In the genomic region with DNA sequence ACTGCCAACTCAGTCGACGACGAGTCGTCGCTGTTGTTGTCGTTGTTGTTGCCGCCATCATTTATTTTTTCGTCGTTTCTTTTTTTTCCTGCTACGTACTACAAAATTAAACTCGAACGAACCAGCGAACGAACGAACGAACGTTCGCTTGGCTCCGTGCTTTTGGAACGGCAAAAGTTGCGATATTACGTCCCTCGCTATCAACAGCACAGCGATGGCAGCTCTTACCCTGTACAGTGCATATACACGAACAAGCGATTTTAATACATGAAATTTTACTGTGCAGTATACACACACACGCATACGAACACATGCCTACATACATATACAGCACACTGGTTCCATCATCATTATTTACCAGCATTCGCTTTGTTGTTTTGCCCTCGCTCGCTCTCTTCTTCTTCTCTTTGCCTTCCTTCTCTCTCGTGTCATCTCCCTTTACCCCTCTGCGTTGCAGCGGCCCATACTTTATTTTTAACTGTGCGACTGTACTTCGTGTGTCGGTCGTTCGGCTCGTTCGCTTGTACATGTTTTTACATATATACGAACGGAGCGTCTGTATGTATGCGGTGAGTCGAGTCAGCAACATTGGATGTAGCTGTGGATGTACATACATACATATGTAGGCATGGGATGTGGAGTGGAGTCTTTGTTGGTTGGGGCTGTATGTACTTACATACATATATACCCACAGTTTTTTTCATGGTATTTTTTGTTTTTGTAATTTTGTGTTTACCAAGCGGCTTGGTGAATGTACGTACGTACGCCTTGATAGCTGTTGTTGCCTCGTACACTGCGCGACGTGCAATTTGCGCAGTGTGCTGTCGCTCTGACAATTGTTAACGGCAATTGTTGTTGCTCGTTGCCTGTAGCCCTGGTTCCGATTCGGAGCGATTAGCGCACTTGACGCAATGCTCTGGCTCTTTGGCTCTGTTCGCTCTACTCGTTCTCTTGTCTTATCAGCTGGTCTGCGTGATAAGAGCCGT, we compare ENCODE assay signal across 6 fruit fly cellular contexts.
TF ChIP-seq lines count a peak whose summit lies in the region.

No protein-coding gene starts in this region.

- TF ChIP-seq CTCF in whole organism, embryonic (GFP tag; optimal IDR thresholded peaks at IDR 0.05; lab: Kevin White, UChicago), result no peak

TF ChIP-seq in whole organism, 6 proteins besides CTCF, POLR2A, EP300 and RAD21:
- TF ChIP-seq psq (optimal IDR thresholded peaks at IDR 0.05; lab: Kevin White, UChicago) (no peak), EcR (GFP tag; optimal IDR thresholded peaks at IDR 0.05; lab: Kevin White, UChicago) (peak in 1 of 2 experiments; percentile 79), Dll (optimal IDR thresholded peaks at IDR 0.05; lab: Kevin White, UChicago) (peak; percentile 1), pan (optimal IDR thresholded peaks at IDR 0.05; lab: Kevin White, UChicago) (peak; percentile 62)
TF ChIP-seq in whole organism: peak in this region for 3.

TF ChIP-seq in whole organism, adult, 20 proteins besides CTCF, POLR2A, EP300 and RAD21 (continues in another document):
- TF ChIP-seq CG11617 (GFP tag; optimal IDR thresholded peaks at IDR 0.05; lab: Kevin White, UChicago) (peak; percentile 58), ovo (GFP tag; optimal IDR thresholded peaks at IDR 0.05; lab: Kevin White, UChicago) (peak; percentile 37), CG1620 (GFP tag; optimal IDR thresholded peaks at IDR 0.05; lab: Kevin White, UChicago) (peak; percentile 70), CG7101 (tag; optimal IDR thresholded peaks at IDR 0.05; lab: Kevin White, UChicago) (peak; percentile 64), CG33017 (tag; optimal IDR thresholded peaks at IDR 0.05; lab: Kevin White, UChicago) (peak; percentile 54), CG14711 (tag; optimal IDR thresholded peaks at IDR 0.05; lab: Kevin White, UChicago) (peak; percentile 47), CG7045 (GFP tag; optimal IDR thresholded peaks at IDR 0.05; lab: Kevin White, UChicago) (peak; percentile 41), toe (GFP tag; optimal IDR thresholded peaks at IDR 0.05; lab: Kevin White, UChicago) (peak; percentile 69), tj (GFP tag; optimal IDR thresholded peaks at IDR 0.05; lab: Kevin White, UChicago) (peak; percentile 98), cic (GFP tag; optimal IDR thresholded peaks at IDR 0.05; lab: Kevin White, UChicago) (peak; percentile 94), CG5204 (GFP tag; optimal IDR thresholded peaks at IDR 0.05; lab: Kevin White, UChicago) (peak; percentile 70), CG12768 (GFP tag; optimal IDR thresholded peaks at IDR 0.05; lab: Kevin White, UChicago) (peak; percentile 72), bab1 (GFP tag; optimal IDR thresholded peaks at IDR 0.05; lab: Kevin White, UChicago) (peak; percentile 52), kay (GFP tag; lab: Kevin White, UChicago; ENCODE audit: borderline replicate concordance) (peak; percentile 99)

TF ChIP-seq in whole organism, embryonic, 481 proteins besides CTCF, POLR2A, EP300 and RAD21 (continues in another document):
- TF ChIP-seq Abd-B (GFP tag; optimal IDR thresholded peaks at IDR 0.05; lab: Kevin White, UChicago), result peak; percentile 22
- peak; percentile 3 for TF ChIP-seq CG12104 (GFP tag; optimal IDR thresholded peaks at IDR 0.05; lab: Kevin White, UChicago)
- peak; percentile 53 for TF ChIP-seq CG18619 (GFP tag; optimal IDR thresholded peaks at IDR 0.05; lab: Kevin White, UChicago)
- peak; percentile 30 for TF ChIP-seq fd3F (GFP tag; optimal IDR thresholded peaks at IDR 0.05; lab: Kevin White, UChicago)
- TF ChIP-seq CG14710 (tag; optimal IDR thresholded peaks at IDR 0.05; lab: Kevin White, UChicago), result peak; percentile 18
- no peak for TF ChIP-seq CG10959 (GFP tag; IDR thresholded peaks at IDR 0.05; lab: Robert Waterston, UW)
- peak; percentile 28 for TF ChIP-seq Mes4 (GFP tag; optimal IDR thresholded peaks at IDR 0.05; lab: Kevin White, UChicago)
- peak; percentile 96 for TF ChIP-seq CG15514 (GFP tag; optimal IDR thresholded peaks at IDR 0.05; lab: Kevin White, UChicago)
- TF ChIP-seq eve (GFP tag; optimal IDR thresholded peaks at IDR 0.05; lab: Kevin White, UChicago), result no peak
- TF ChIP-seq Hmr (GFP tag; optimal IDR thresholded peaks at IDR 0.05; lab: Kevin White, UChicago), result peak; percentile 63
- no peak for TF ChIP-seq sna (GFP tag; IDR thresholded peaks at IDR 0.05; lab: Robert Waterston, UW; ENCODE audit: partially characterized antibody)
- peak; percentile 2 for TF ChIP-seq jumu (GFP tag; optimal IDR thresholded peaks at IDR 0.05; lab: Kevin White, UChicago)
- peak; percentile 71 for TF ChIP-seq exex (tag; optimal IDR thresholded peaks at IDR 0.05; lab: Kevin White, UChicago)
- peak; percentile 63 for TF ChIP-seq CG2120 (GFP tag; optimal IDR thresholded peaks at IDR 0.05; lab: Kevin White, UChicago)
- peak; percentile 82 for TF ChIP-seq ash1 (GFP tag; optimal IDR thresholded peaks at IDR 0.05; lab: Kevin White, UChicago)

TF ChIP-seq in whole organism, prepupa, 60 proteins besides CTCF, POLR2A, EP300 and RAD21 (continues in another document):
- TF ChIP-seq CG6276 (GFP tag; optimal IDR thresholded peaks at IDR 0.05; lab: Kevin White, UChicago) (peak; percentile 35), fd59A (GFP tag; optimal IDR thresholded peaks at IDR 0.05; lab: Kevin White, UChicago) (peak; percentile 25), CG6163 (GFP tag; IDR thresholded peaks at IDR 0.05; lab: Robert Waterston, UW) (no peak), salr (GFP tag; optimal IDR thresholded peaks at IDR 0.05; lab: Kevin White, UChicago) (peak in 1 of 2 experiments; percentile 26), CG6854 (GFP tag; optimal IDR thresholded peaks at IDR 0.05; lab: Kevin White, UChicago) (peak; percentile 79), Met (GFP tag; optimal IDR thresholded peaks at IDR 0.05; lab: Kevin White, UChicago) (peak; percentile 49), lz (GFP tag; optimal IDR thresholded peaks at IDR 0.05; lab: Kevin White, UChicago) (peak; percentile 50), Smox (GFP tag; optimal IDR thresholded peaks at IDR 0.05; lab: Kevin White, UChicago) (peak; percentile 29), pdm3 (GFP tag; optimal IDR thresholded peaks at IDR 0.05; lab: Kevin White, UChicago) (peak; percentile 51), acj6 (GFP tag; optimal IDR thresholded peaks at IDR 0.05; lab: Kevin White, UChicago) (peak; percentile 65), Eip78C (GFP tag; lab: Kevin White, UChicago) (peak; percentile 78), Gug (GFP tag; IDR thresholded peaks at IDR 0.05; lab: Robert Waterston, UW) (no peak), Eip75B (GFP tag; optimal IDR thresholded peaks at IDR 0.05; lab: Kevin White, UChicago) (peak; percentile 63), CG6792 (GFP tag; optimal IDR thresholded peaks at IDR 0.05; lab: Kevin White, UChicago) (peak; percentile 76), spab (GFP tag; optimal IDR thresholded peaks at IDR 0.05; lab: Kevin White, UChicago) (peak; percentile 42), CG3919 (GFP tag; optimal IDR thresholded peaks at IDR 0.05; lab: Kevin White, UChicago) (peak; percentile 65)

TF ChIP-seq in whole organism, pupa, 21 proteins besides CTCF, POLR2A, EP300 and RAD21 (continues in another document):
- TF ChIP-seq fd96Ca (GFP tag; IDR thresholded peaks at IDR 0.05; lab: Robert Waterston, UW) (no peak), CG10348 (GFP tag; IDR thresholded peaks at IDR 0.05; lab: Robert Waterston, UW) (no peak), Ets98B (GFP tag; IDR thresholded peaks at IDR 0.05; lab: Robert Waterston, UW) (no peak), CG12605 (GFP tag; IDR thresholded peaks at IDR 0.05; lab: Robert Waterston, UW) (no peak), CG15710 (tag; optimal IDR thresholded peaks at IDR 0.05; lab: Kevin White, UChicago) (peak; percentile 27), D1 (tag; optimal IDR thresholded peaks at IDR 0.05; lab: Kevin White, UChicago) (no peak), CG14655 (GFP tag; optimal IDR thresholded peaks at IDR 0.05; lab: Kevin White, UChicago) (peak; percentile 52), CG9948 (tag; optimal IDR thresholded peaks at IDR 0.05; lab: Kevin White, UChicago) (no peak), CG8159 (tag; optimal IDR thresholded peaks at IDR 0.05; lab: Kevin White, UChicago) (peak; percentile 22), Snoo (tag; optimal IDR thresholded peaks at IDR 0.05; lab: Kevin White, UChicago) (peak; percentile 36), rn (GFP tag; IDR thresholded peaks at IDR 0.05; lab: Robert Waterston, UW) (no peak), CG17806 (tag; optimal IDR thresholded peaks at IDR 0.05; lab: Kevin White, UChicago) (no peak), CG4496 (GFP tag; IDR thresholded peaks at IDR 0.05; lab: Robert Waterston, UW) (no peak), Pif1A (GFP tag; optimal IDR thresholded peaks at IDR 0.05; lab: Kevin White, UChicago) (peak; percentile 51), CG34367 (tag; optimal IDR thresholded peaks at IDR 0.05; lab: Kevin White, UChicago) (peak; percentile 46), Pif1B (GFP tag; optimal IDR thresholded peaks at IDR 0.05; lab: Kevin White, UChicago) (peak; percentile 65), CG8301 (tag; optimal IDR thresholded peaks at IDR 0.05; lab: Kevin White, UChicago) (no peak), gl (tag; optimal IDR thresholded peaks at IDR 0.05; lab: Kevin White, UChicago) (peak; percentile 46)

TF ChIP-seq in whole organism, wandering third instar larva, 38 proteins besides CTCF, POLR2A, EP300 and RAD21 (continues in another document):
- TF ChIP-seq Dfd (GFP tag; optimal IDR thresholded peaks at IDR 0.05; lab: Kevin White, UChicago), result no peak
- no peak for TF ChIP-seq lola (GFP tag; optimal IDR thresholded peaks at IDR 0.05; lab: Kevin White, UChicago)
- peak; percentile 45 to 86 for TF ChIP-seq foxo (GFP tag; optimal IDR thresholded peaks at IDR 0.05; lab: Kevin White, UChicago)
- TF ChIP-seq CrebA (GFP tag; optimal IDR thresholded peaks at IDR 0.05; lab: Kevin White, UChicago; ENCODE audit: borderline replicate concordance), result peak; percentile 95
- no peak for TF ChIP-seq N (GFP tag; optimal IDR thresholded peaks at IDR 0.05; lab: Kevin White, UChicago)
- no peak for TF ChIP-seq sv (GFP tag; optimal IDR thresholded peaks at IDR 0.05; lab: Kevin White, UChicago)
- TF ChIP-seq brk (GFP tag; optimal IDR thresholded peaks at IDR 0.05; lab: Kevin White, UChicago), result peak; percentile 78
- TF ChIP-seq GATAd (GFP tag; optimal IDR thresholded peaks at IDR 0.05; lab: Kevin White, UChicago), result no peak
- peak; percentile 90 for TF ChIP-seq Jra (GFP tag; optimal IDR thresholded peaks at IDR 0.05; lab: Kevin White, UChicago)
- TF ChIP-seq OdsH (GFP tag; optimal IDR thresholded peaks at IDR 0.05; lab: Kevin White, UChicago), result peak; percentile 75
- TF ChIP-seq Hnf4 (GFP tag; optimal IDR thresholded peaks at IDR 0.05; lab: Kevin White, UChicago), result peak; percentile 84
- TF ChIP-seq jim (GFP tag; optimal IDR thresholded peaks at IDR 0.05; lab: Kevin White, UChicago), result peak; percentile 93
- peak; percentile 91 for TF ChIP-seq h (GFP tag; optimal IDR thresholded peaks at IDR 0.05; lab: Kevin White, UChicago)
- peak; percentile 72 for TF ChIP-seq fru (GFP tag; optimal IDR thresholded peaks at IDR 0.05; lab: Kevin White, UChicago)
- TF ChIP-seq Rel (GFP tag; optimal IDR thresholded peaks at IDR 0.05; lab: Kevin White, UChicago), result peak; percentile 87
- TF ChIP-seq Rel (tag; optimal IDR thresholded peaks at IDR 0.05; lab: Kevin White, UChicago), result peak; percentile 90
- TF ChIP-seq Abd-B (GFP tag; optimal IDR thresholded peaks at IDR 0.05; lab: Kevin White, UChicago), result no peak
- TF ChIP-seq CG32264 (GFP tag; optimal IDR thresholded peaks at IDR 0.05; lab: Kevin White, UChicago), result peak; percentile 69
- TF ChIP-seq ey (GFP tag; optimal IDR thresholded peaks at IDR 0.05; lab: Kevin White, UChicago), result peak; percentile 77
